Worm (Caenorhabditis elegans) whole organism, L2 larva: ENCODE data around the gene ZK6.6.

ENCODE experiments used
- C34F6.9 ChIP-seq: fragments of 150-350 bp; optimal IDR thresholded peaks from 2 replicates; lab custom pipeline; 2014; ENCODE audit warnings: missing biosample characterization, missing genetic modification characterization
- R02D3.7 ChIP-seq: fragments of 150-350 bp; optimal IDR thresholded peaks from 2 replicates; lab custom pipeline; 2014; ENCODE audit warnings: missing biosample characterization, missing genetic modification characterization
- Y55F3AM.14 ChIP-seq: fragments of 200-800 bp; sonication (Bioruptor generic); optimal IDR thresholded peaks from 2 replicates; lab custom pipeline; 2018; ENCODE audit warnings: mild to moderate bottlenecking, missing genetic modification characterization, missing compliant biosample characterization
- ZK546.5 ChIP-seq: sonication (generic microtip); optimal IDR thresholded peaks from 2 replicates; lab custom pipeline; 2017; ENCODE audit warnings: missing biosample characterization, missing genetic modification characterization
- alr-1 ChIP-seq: fragments of 150-350 bp; optimal IDR thresholded peaks from 2 replicates; lab custom pipeline; 2014; ENCODE audit warnings: missing biosample characterization, missing genetic modification characterization
- aly-2 ChIP-seq: fragments of 150-350 bp; optimal IDR thresholded peaks from 2 replicates; lab custom pipeline; 2014; ENCODE audit warnings: missing biosample characterization, missing genetic modification characterization
- blmp-1 ChIP-seq: sonication (generic microtip); optimal IDR thresholded peaks from 2 replicates; lab custom pipeline; 2017; ENCODE audit warnings: missing genetic modification characterization, mild to moderate bottlenecking, missing compliant biosample characterization, antibody characterized with exemption, moderate library complexity; ENCODE audit not compliant: insufficient read depth
- ceh-16 ChIP-seq: fragments of 150-350 bp; optimal IDR thresholded peaks from 2 replicates; lab custom pipeline; 2014; ENCODE audit warnings: missing biosample characterization, missing genetic modification characterization
- ceh-82 ChIP-seq: fragments of 150-350 bp; optimal IDR thresholded peaks from 2 replicates; lab custom pipeline; 2014; ENCODE audit warnings: missing biosample characterization, missing genetic modification characterization
- egl-27 ChIP-seq: sonication (generic microtip); optimal IDR thresholded peaks from 3 replicates; lab custom pipeline; 2017; ENCODE audit warnings: missing biosample characterization, missing genetic modification reagents, missing genetic modification characterization
- elt-1 ChIP-seq: fragments of 150-350 bp; optimal IDR thresholded peaks from 2 replicates; lab custom pipeline; 2014; ENCODE audit warnings: missing biosample characterization, missing genetic modification characterization
- fos-1 ChIP-seq: fragments of 150-350 bp; optimal IDR thresholded peaks from 2 replicates; lab custom pipeline; 2014; ENCODE audit warnings: missing biosample characterization, missing genetic modification characterization
- gmeb-1 ChIP-seq: fragments of 150-350 bp; optimal IDR thresholded peaks from 2 replicates; lab custom pipeline; 2014; ENCODE audit warnings: missing biosample characterization, missing genetic modification characterization
- lin-11 ChIP-seq: fragments of 150-350 bp; sonication (generic microtip); optimal IDR thresholded peaks from 2 replicates; lab custom pipeline; 2014; ENCODE audit warnings: missing biosample characterization, missing genetic modification characterization, inconsistent platforms, mixed read lengths
- lin-13 ChIP-seq: fragments of 150-350 bp; optimal IDR thresholded peaks from 2 replicates; lab custom pipeline; 2014; ENCODE audit warnings: missing biosample characterization, missing genetic modification reagents, missing genetic modification characterization
- lin-39 ChIP-seq: fragments of 150-350 bp; optimal IDR thresholded peaks from 2 replicates; lab custom pipeline; 2014; ENCODE audit warnings: missing biosample characterization, missing genetic modification reagents, missing genetic modification characterization
- lsy-2 ChIP-seq, 2 experiments: fragments of 150-350 bp in 1 of 2; sonication (generic microtip) in 1 of 2; optimal IDR thresholded peaks; 2 replicates each; lab custom pipeline; 2014 to 2017; ENCODE audit warnings: missing biosample characterization in 2 of 2, missing genetic modification characterization in 2 of 2
- mab-5 ChIP-seq: fragments of 150-350 bp; optimal IDR thresholded peaks from 2 replicates; lab custom pipeline; 2014; ENCODE audit warnings: missing biosample characterization, missing genetic modification characterization
- mbf-1 ChIP-seq: sonication (generic microtip); optimal IDR thresholded peaks from 2 replicates; lab custom pipeline; 2017; ENCODE audit warnings: missing biosample characterization, missing genetic modification characterization
- mdl-1 ChIP-seq, 2 experiments: fragments of 150-350 bp in 1 of 2; sonication (generic microtip) in 1 of 2; optimal IDR thresholded peaks; 2 replicates each; lab custom pipeline; 2017; ENCODE audit warnings: missing biosample characterization in 2 of 2, missing genetic modification characterization in 2 of 2
- nhr-10 ChIP-seq: sonication (generic microtip); optimal IDR thresholded peaks from 2 replicates; lab custom pipeline; 2017; ENCODE audit warnings: missing biosample characterization, missing genetic modification characterization
- nhr-11 ChIP-seq: fragments of 150-350 bp; optimal IDR thresholded peaks from 2 replicates; lab custom pipeline; 2014; ENCODE audit warnings: missing biosample characterization, missing genetic modification characterization
- nhr-12 ChIP-seq: fragments of 150-350 bp; optimal IDR thresholded peaks from 2 replicates; lab custom pipeline; 2014; ENCODE audit warnings: missing biosample characterization, missing genetic modification characterization
- nhr-129 ChIP-seq: fragments of 150-350 bp; optimal IDR thresholded peaks from 2 replicates; lab custom pipeline; 2014; ENCODE audit warnings: missing biosample characterization, missing genetic modification characterization
- nhr-21 ChIP-seq: fragments of 150-350 bp; optimal IDR thresholded peaks from 2 replicates; lab custom pipeline; 2014; ENCODE audit warnings: missing biosample characterization, missing genetic modification characterization
- nhr-23 ChIP-seq: fragments of 150-350 bp; optimal IDR thresholded peaks from 2 replicates; lab custom pipeline; 2014; ENCODE audit warnings: missing biosample characterization, missing genetic modification reagents, missing genetic modification characterization
- nhr-25 ChIP-seq: fragments of 150-350 bp; sonication (generic microtip); optimal IDR thresholded peaks from 3 replicates; lab custom pipeline; 2014; ENCODE audit warnings: missing biosample characterization, missing genetic modification characterization
- nhr-6 ChIP-seq: fragments of 150-350 bp; optimal IDR thresholded peaks from 2 replicates; lab custom pipeline; 2014; ENCODE audit warnings: missing biosample characterization, missing genetic modification characterization
- nhr-77 ChIP-seq: fragments of 150-350 bp; optimal IDR thresholded peaks from 2 replicates; lab custom pipeline; 2014; ENCODE audit warnings: missing biosample characterization, missing genetic modification characterization
- peb-1 ChIP-seq: fragments of 150-350 bp; optimal IDR thresholded peaks from 2 replicates; lab custom pipeline; 2014; ENCODE audit warnings: missing biosample characterization, missing genetic modification characterization
- skn-1 ChIP-seq: sonication (generic microtip); optimal IDR thresholded peaks from 2 replicates; lab custom pipeline; 2017; ENCODE audit warnings: missing biosample characterization, missing genetic modification characterization
- sma-3 ChIP-seq: sonication (generic microtip); optimal IDR thresholded peaks from 2 replicates; lab custom pipeline; 2016; ENCODE audit warnings: missing genetic modification reagents, missing genetic modification characterization, missing compliant biosample characterization
- sma-9 ChIP-seq, 2 experiments: fragments of 150-350 bp in 1 of 2; sonication (generic microtip) in 1 of 2; optimal IDR thresholded peaks; 2 replicates each; lab custom pipeline; 2014 to 2016; ENCODE audit warnings: missing genetic modification characterization in 2 of 2, mild to moderate bottlenecking in 1 of 2, missing biosample characterization in 1 of 2, missing compliant biosample characterization in 1 of 2, missing genetic modification reagents in 1 of 2, moderate library complexity in 1 of 2
- snpc-4 ChIP-seq: fragments of 150-350 bp; optimal IDR thresholded peaks from 2 replicates; lab custom pipeline; 2014; ENCODE audit warnings: missing biosample characterization, missing genetic modification characterization
- unc-39 ChIP-seq: fragments of 150-350 bp; optimal IDR thresholded peaks from 2 replicates; lab custom pipeline; 2014; ENCODE audit warnings: missing biosample characterization, missing genetic modification characterization
- unc-55 ChIP-seq: fragments of 150-350 bp; sonication (generic microtip); optimal IDR thresholded peaks from 3 replicates; lab custom pipeline; 2014; ENCODE audit warnings: missing biosample characterization, missing genetic modification reagents, missing genetic modification characterization
- unc-62 ChIP-seq: fragments of 150-350 bp; optimal IDR thresholded peaks from 2 replicates; lab custom pipeline; 2014; ENCODE audit warnings: missing biosample characterization, missing genetic modification reagents, missing genetic modification characterization
- ztf-11 ChIP-seq: sonication (generic microtip); optimal IDR thresholded peaks from 2 replicates; lab custom pipeline; 2017; ENCODE audit warnings: missing biosample characterization, missing genetic modification characterization

Gene ZK6.6

ce11 chrV:376790-377189 is 11.7 kb upstream of the ZK6.6 start:
- TF ChIP-seq peb-1 (tag; lab: Kevin White, UChicago) (no peak), lsy-2 (tag; optimal IDR thresholded peaks at IDR 0.05; lab: Kevin White, UChicago) (no peak), nhr-11 (tag; lab: Kevin White, UChicago) (no peak), nhr-77 (tag; lab: Kevin White, UChicago) (no peak), fos-1 (tag; lab: Kevin White, UChicago) (peak; percentile 55), alr-1 (tag; lab: Kevin White, UChicago) (no peak)

ce11 chrV:378231-378630 is 10.3 kb upstream of the ZK6.6 start:
- TF ChIP-seq skn-1 = no peak
- peak; percentile 75 for TF ChIP-seq sma-9 (GFP tag; optimal IDR thresholded peaks at IDR 0.05; lab: Kevin White, UChicago)
- TF ChIP-seq sma-9 (tag; optimal IDR thresholded peaks at IDR 0.05; lab: Kevin White, UChicago) = no peak
- TF ChIP-seq nhr-12 (tag; lab: Kevin White, UChicago) = no peak
- TF ChIP-seq fos-1 (tag; lab: Kevin White, UChicago) = peak; percentile 1
- no peak for TF ChIP-seq elt-1 (tag; lab: Kevin White, UChicago)
- no peak for TF ChIP-seq nhr-23 (tag; lab: Kevin White, UChicago)
- peak; percentile 40 for TF ChIP-seq nhr-25 (tag; lab: Kevin White, UChicago)
- TF ChIP-seq ceh-82 (tag; lab: Kevin White, UChicago) = no peak
- TF ChIP-seq peb-1 (tag; lab: Kevin White, UChicago) = no peak
- no peak for TF ChIP-seq unc-62 (GFP tag; lab: Kevin White, UChicago)
- peak; percentile 31 for TF ChIP-seq nhr-21 (tag; lab: Kevin White, UChicago)

DNA sequence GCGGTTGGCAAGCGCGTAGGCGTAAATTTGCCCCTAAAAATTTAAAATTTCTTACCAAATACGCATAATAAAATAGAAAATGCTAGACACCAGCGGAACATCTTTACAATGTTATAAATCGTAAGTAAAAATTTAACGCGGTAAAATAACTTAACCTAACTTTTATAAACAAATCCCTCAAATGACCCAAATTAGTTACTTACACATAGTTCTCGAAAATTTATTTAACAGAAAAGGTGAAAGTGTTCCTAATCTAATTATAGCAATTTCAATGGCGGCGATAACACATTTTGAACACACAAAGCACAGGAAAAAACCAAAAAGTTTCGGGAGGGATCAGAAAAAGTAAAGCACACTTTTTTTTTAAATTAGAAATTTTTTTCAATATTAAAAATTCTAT is 8.3 kb upstream of the ZK6.6 start, which contains the start of gene mltn-8:
TSS of gene mltn-8 (minus strand) at position 101 of the 400 bp plus-strand sequence.
- TF ChIP-seq R02D3.7 (tag; lab: Kevin White, UChicago) (no peak), mdl-1 (tag; optimal IDR thresholded peaks at IDR 0.05; lab: Kevin White, UChicago) (no peak), mab-5 (tag; lab: Kevin White, UChicago) (no peak), mbf-1 (tag; lab: Kevin White, UChicago) (no peak), Y55F3AM.14 (GFP tag; lab: Kevin White, UChicago) (no peak), unc-62 (GFP tag; lab: Kevin White, UChicago) (no peak), nhr-25 (tag; lab: Kevin White, UChicago) (no peak), lin-13 (GFP tag; lab: Kevin White, UChicago) (no peak), nhr-21 (tag; lab: Kevin White, UChicago) (no peak)
- TF ChIP-seq, all 48 proteins: peak for 0

DNA sequence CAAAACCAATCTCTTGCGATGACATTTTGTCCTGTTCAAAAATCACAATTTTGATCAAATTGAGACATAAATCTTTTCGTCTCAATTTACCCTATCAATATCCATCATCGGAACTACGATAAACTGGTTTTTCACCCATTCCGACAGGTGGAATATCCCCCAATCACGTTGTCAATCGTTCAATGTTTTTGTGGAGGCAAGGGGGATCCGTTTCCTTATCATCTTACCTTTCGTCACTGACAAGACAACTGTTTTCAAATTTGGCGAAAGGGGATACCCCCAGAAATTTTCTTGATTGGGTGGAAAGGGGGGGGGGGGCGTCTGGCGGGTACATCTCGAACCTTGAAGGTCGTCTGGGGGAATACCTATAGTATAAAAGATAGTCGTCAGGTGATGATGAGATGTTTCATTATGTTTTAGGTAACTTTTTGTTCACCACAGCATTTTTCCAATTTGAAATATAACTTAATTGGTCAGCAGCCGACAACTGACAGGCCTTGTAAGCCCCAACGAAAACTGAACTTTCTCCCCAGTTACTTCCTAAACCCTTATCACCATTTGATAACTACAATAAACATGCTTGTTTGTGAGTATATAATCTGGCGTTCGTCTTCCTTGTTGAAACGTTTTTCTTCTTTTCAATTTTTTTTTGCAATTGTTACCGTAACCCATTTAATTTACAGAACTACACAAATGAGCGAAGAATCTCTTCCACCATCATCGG is 7.1 kb upstream of the ZK6.6 start, which contains the start of gene ZK6.8:
TSS of gene ZK6.8 (plus strand) at position 682 of the 724 bp plus-strand sequence.
- TF ChIP-seq lin-11 (tag; lab: Kevin White, UChicago) = no peak
- no peak for TF ChIP-seq nhr-10 (tag; lab: Kevin White, UChicago)
- peak; percentile 54 for TF ChIP-seq gmeb-1 (tag; lab: Kevin White, UChicago)
- TF ChIP-seq ZK546.5 (tag; lab: Kevin White, UChicago) = no peak
- no peak for TF ChIP-seq mbf-1 (tag; lab: Kevin White, UChicago)
- TF ChIP-seq ztf-11 (tag; lab: Kevin White, UChicago) = no peak
- TF ChIP-seq ceh-16 (tag; lab: Kevin White, UChicago) = no peak
- TF ChIP-seq egl-27 = peak; percentile 77
- no peak for TF ChIP-seq unc-39 (tag; lab: Kevin White, UChicago)
- TF ChIP-seq sma-9 (GFP tag; optimal IDR thresholded peaks at IDR 0.05; lab: Kevin White, UChicago) = peak; percentile 99
- TF ChIP-seq sma-9 (tag; optimal IDR thresholded peaks at IDR 0.05; lab: Kevin White, UChicago) = no peak
- no peak for TF ChIP-seq ceh-82 (tag; lab: Kevin White, UChicago)
- TF ChIP-seq nhr-21 (tag; lab: Kevin White, UChicago) = peak; percentile 96
- no peak for TF ChIP-seq unc-62 (GFP tag; lab: Kevin White, UChicago)
- no peak for TF ChIP-seq nhr-23 (tag; lab: Kevin White, UChicago)
- TF ChIP-seq nhr-129 (tag; lab: Kevin White, UChicago) = peak; percentile 22
- peak; percentile 26 to 57 for TF ChIP-seq mdl-1 (tag; optimal IDR thresholded peaks at IDR 0.05; lab: Kevin White, UChicago)
- TF ChIP-seq lin-13 (GFP tag; lab: Kevin White, UChicago) = no peak
- peak; percentile 22 for TF ChIP-seq fos-1 (tag; lab: Kevin White, UChicago)
- no peak for TF ChIP-seq nhr-6 (tag; lab: Kevin White, UChicago)
- TF ChIP-seq mab-5 (tag; lab: Kevin White, UChicago) = peak; percentile 26
- peak; percentile 83 for TF ChIP-seq blmp-1 (tag; lab: Kevin White, UChicago)
- TF ChIP-seq Y55F3AM.14 (GFP tag; lab: Kevin White, UChicago) = peak; percentile 32
- TF ChIP-seq nhr-25 (tag; lab: Kevin White, UChicago) = peak; percentile 92
- TF ChIP-seq aly-2 = no peak
- no peak for TF ChIP-seq lin-39 (tag; lab: Kevin White, UChicago)
- no peak for TF ChIP-seq unc-55 (GFP tag; lab: Kevin White, UChicago)
- no peak for TF ChIP-seq nhr-11 (tag; lab: Kevin White, UChicago)
- no peak for TF ChIP-seq C34F6.9 (tag; lab: Kevin White, UChicago)
- TF ChIP-seq snpc-4 (tag; lab: Kevin White, UChicago) = peak; percentile 20
- TF ChIP-seq elt-1 (tag; lab: Kevin White, UChicago) = no peak
- peak; percentile 84 for TF ChIP-seq sma-3 (GFP tag; lab: Kevin White, UChicago)
- TF ChIP-seq peb-1 (tag; lab: Kevin White, UChicago) = no peak
